Worm (Caenorhabditis elegans): ENCODE measurements around the gene nhr-180.

nhr-180 gene

DNA sequence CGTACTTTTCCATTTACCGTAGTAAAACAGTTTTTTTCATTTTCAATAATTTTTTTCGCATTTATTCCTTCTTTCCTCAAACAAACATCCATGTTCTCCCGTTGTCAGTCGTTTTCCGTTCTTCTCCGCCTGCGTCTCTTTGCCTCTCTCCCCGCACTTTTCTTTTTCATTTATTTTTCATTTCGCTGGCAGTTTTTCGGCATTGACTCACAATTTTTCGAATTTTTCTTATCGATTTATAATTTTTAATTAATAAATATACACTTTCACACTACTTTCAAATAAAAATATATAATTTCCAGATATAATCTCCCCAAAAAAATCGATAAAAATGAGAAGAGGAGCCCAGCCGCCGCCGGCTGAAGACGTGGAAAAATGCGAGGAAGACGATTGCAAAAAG lies 20.1 kb upstream of the nhr-180 start, which contains the start of gene H25P19.1:
TSS of gene H25P19.1 (plus strand) at position 301 of the 400 bp plus-strand sequence.
- TF ChIP-seq cebp-1 (GFP tag; IDR thresholded peaks at IDR 0.05): no peak
- no peak for TF ChIP-seq cebp-1 (tag; optimal IDR thresholded peaks at IDR 0.05)
- no peak for TF ChIP-seq snpc-4 (GFP tag; optimal IDR thresholded peaks at IDR 0.05)
- no peak for TF ChIP-seq snpc-4 (tag; optimal IDR thresholded peaks at IDR 0.05)
- TF ChIP-seq lin-26 (GFP tag; IDR thresholded peaks at IDR 0.05): no peak
- TF ChIP-seq nfyb-1 (GFP tag; IDR thresholded peaks at IDR 0.05): no peak
- TF ChIP-seq nfya-2 (GFP tag; IDR thresholded peaks at IDR 0.05): no peak
- no peak for TF ChIP-seq ztf-18 (tag; optimal IDR thresholded peaks at IDR 0.05)
- no peak for TF ChIP-seq ama-1 (optimal IDR thresholded peaks at IDR 0.05)
- TF ChIP-seq ama-1 (GFP tag; optimal IDR thresholded peaks at IDR 0.05): no peak
- TF ChIP-seq snpc-3.4 (tag; optimal IDR thresholded peaks at IDR 0.05): no peak
- TF ChIP-seq rpc-1 (optimal IDR thresholded peaks at IDR 0.05): no peak
- TF ChIP-seq rpc-1 (tag; optimal IDR thresholded peaks at IDR 0.05): no peak
- TF ChIP-seq mes-4 (tag; optimal IDR thresholded peaks at IDR 0.05): no peak
- TF ChIP-seq nhr-27 (tag; optimal IDR thresholded peaks at IDR 0.05): no peak
- no peak for TF ChIP-seq die-1 (tag; optimal IDR thresholded peaks at IDR 0.05)
- no peak for TF ChIP-seq tlf-1 (GFP tag; optimal IDR thresholded peaks at IDR 0.05)
- TF ChIP-seq Y95B8A.8 (GFP tag; IDR thresholded peaks at IDR 0.05): no peak

DNA sequence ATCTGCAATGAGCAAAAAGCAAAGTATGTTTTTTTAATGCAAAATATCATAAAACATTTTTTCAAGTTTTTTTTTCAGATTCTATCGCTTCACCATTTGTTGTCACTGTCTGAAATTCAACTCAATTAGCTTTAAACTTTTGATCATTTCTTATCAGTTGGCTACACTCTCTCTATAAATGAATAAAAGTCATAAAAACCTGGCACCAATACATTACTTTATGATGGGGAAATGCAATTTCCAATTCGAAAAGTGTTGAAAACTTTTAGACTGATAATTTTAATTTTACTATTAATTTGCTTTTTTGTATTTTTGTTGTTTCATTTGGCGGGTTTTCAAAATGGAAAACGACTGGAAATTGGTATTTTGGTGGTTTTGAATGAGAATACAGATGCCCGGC lies 16.5 kb upstream of the nhr-180 start, which contains the start of gene F31F4.1:
TSS of gene F31F4.1 (plus strand) at position 203 of the 400 bp plus-strand sequence.
- TF ChIP-seq nhr-80 (tag; optimal IDR thresholded peaks at IDR 0.05) (peak; percentile 21), lsl-1 (GFP tag; optimal IDR thresholded peaks at IDR 0.05) (no peak)

DNA sequence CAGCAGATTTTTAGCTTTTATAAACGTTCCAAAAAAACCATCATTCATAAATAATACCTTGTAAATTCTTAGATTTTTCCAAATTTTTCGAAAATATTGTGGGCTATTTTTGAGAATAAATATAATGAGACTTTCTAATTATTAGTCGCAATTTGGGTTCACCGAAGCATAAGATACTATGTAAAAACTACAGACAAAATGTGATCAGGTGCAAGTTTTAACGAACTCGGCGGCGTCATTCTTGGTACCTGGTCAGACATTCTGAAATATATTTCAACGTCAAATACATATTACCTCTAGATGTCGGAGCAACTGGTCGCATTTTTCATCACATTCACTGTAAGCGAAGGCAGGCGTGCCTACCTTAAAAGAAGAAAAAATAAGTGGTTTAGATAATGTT lies 14.7 kb upstream of the nhr-180 start, which contains the start of gene srx-23:
TSS of gene srx-23 (plus strand) at position 301 of the 400 bp plus-strand sequence.
- TF ChIP-seq attf-5 (GFP tag; optimal IDR thresholded peaks at IDR 0.05) (no peak), mcd-1 (GFP tag; IDR thresholded peaks at IDR 0.05) (no peak), ztf-18 (tag; optimal IDR thresholded peaks at IDR 0.05) (no peak), mes-4 (tag; optimal IDR thresholded peaks at IDR 0.05) (no peak), snpc-1.3 (tag; optimal IDR thresholded peaks at IDR 0.05; ENCODE audit: insufficient read depth) (no peak), ztf-25 (GFP tag; IDR thresholded peaks at IDR 0.05) (no peak), ztf-6 (GFP tag; IDR thresholded peaks at IDR 0.05) (no peak), fkh-3 (tag; optimal IDR thresholded peaks at IDR 0.05) (no peak), Y56A3A.18 (GFP tag; IDR thresholded peaks at IDR 0.05) (no peak), snpc-1.1 (tag; optimal IDR thresholded peaks at IDR 0.05; ENCODE audit: insufficient read depth) (no peak), gei-17 (GFP tag; optimal IDR thresholded peaks at IDR 0.05) (no peak), pha-4 (tag; optimal IDR thresholded peaks at IDR 0.05) (no peak), nfya-2 (GFP tag; IDR thresholded peaks at IDR 0.05) (no peak), ceh-100 (GFP tag; IDR thresholded peaks at IDR 0.05) (no peak), Y53G8AR.9 (GFP tag; conservative IDR thresholded peaks at IDR 0.05) (no peak), C06A6.2 (GFP tag; conservative IDR thresholded peaks at IDR 0.05) (no peak)

- no peak for TF ChIP-seq ztf-6 (GFP tag; IDR thresholded peaks at IDR 0.05)
- TF ChIP-seq fkh-3 (tag; optimal IDR thresholded peaks at IDR 0.05): no peak
- no peak for TF ChIP-seq lin-54 (GFP tag; optimal IDR thresholded peaks at IDR 0.05)
- no peak for TF ChIP-seq mxl-1 (tag; optimal IDR thresholded peaks at IDR 0.05)
- TF ChIP-seq let-526 (GFP tag; IDR thresholded peaks at IDR 0.05): no peak
Observed at ce11 chrV:679663-680062, 12.4 kb upstream of the nhr-180 start, which contains the start of gene srx-22. Gene srx-22 (plus strand): TSS chrV:679963.

Measured in whole organism, young adult.